Worm (Caenorhabditis elegans) whole organism, L4 larva: ENCODE measurements around the gene C25E10.13.

ENCODE experiments used
- F44E2.7 ChIP-seq: fragments of 200-800 bp; sonication (Bioruptor generic); IDR thresholded peaks from 2 replicates; pipeline ENCODE4 v2.1.2; 2022; ENCODE audit warnings: missing genetic modification characterization, missing compliant biosample characterization
- T20F7.1 ChIP-seq: fragments of 200-800 bp; sonication (Bioruptor generic); optimal IDR thresholded peaks from 2 replicates; lab custom pipeline; 2018; ENCODE audit warnings: mild to moderate bottlenecking, missing genetic modification characterization, missing compliant biosample characterization
- Y75B8A.6 ChIP-seq: fragments of 200-800 bp; sonication (Bioruptor generic); IDR thresholded peaks from 2 replicates; pipeline ENCODE4 v1.3.6; 2022; ENCODE audit warnings: missing genetic modification reagents, missing genetic modification characterization, missing compliant biosample characterization
- aha-1 ChIP-seq: fragments of 150-350 bp; peaks from one replicate; lab custom pipeline; 2014; ENCODE audit warnings: missing biosample characterization, missing genetic modification characterization
- attf-4 ChIP-seq: sonication (generic microtip); optimal IDR thresholded peaks from 3 replicates; lab custom pipeline; 2017; ENCODE audit warnings: missing biosample characterization, missing genetic modification characterization
- ceh-20 ChIP-seq: fragments of 200-800 bp; sonication (Bioruptor generic); IDR thresholded peaks from 2 replicates; pipeline ENCODE4 v1.3.6; 2022; ENCODE audit warnings: missing genetic modification reagents, missing genetic modification characterization, missing compliant biosample characterization
- daf-16 ChIP-seq, 3 experiments: sonication (generic microtip); optimal IDR thresholded peaks; 2 replicates each; lab custom pipeline; 2016 to 2017; ENCODE audit warnings: missing genetic modification characterization in 3 of 3, missing genetic modification reagents in 3 of 3, mild to moderate bottlenecking in 2 of 3, missing compliant biosample characterization in 2 of 3, missing biosample characterization in 1 of 3, moderate library complexity in 1 of 3
- dmd-6 ChIP-seq: fragments of 200-800 bp; sonication (Bioruptor generic); IDR thresholded peaks from 2 replicates; pipeline ENCODE4 v1.3.6; 2022; ENCODE audit warnings: missing genetic modification reagents, missing genetic modification characterization, missing compliant biosample characterization
- dmd-9 ChIP-seq: fragments of 200-800 bp; sonication (Bioruptor generic); IDR thresholded peaks from 2 replicates; pipeline ENCODE4 v1.3.6; 2022; ENCODE audit warnings: missing genetic modification reagents, missing genetic modification characterization, missing compliant biosample characterization
- dpl-1 ChIP-seq: fragments of 150-350 bp; optimal IDR thresholded peaks from 2 replicates; lab custom pipeline; 2014; ENCODE audit warnings: missing biosample characterization, missing genetic modification reagents, missing genetic modification characterization
- dve-1 ChIP-seq: sonication (generic microtip); optimal IDR thresholded peaks from 2 replicates; lab custom pipeline; 2017; ENCODE audit warnings: antibody characterized with exemption, mild to moderate bottlenecking, missing genetic modification characterization, missing compliant biosample characterization; ENCODE audit not compliant: insufficient read depth
- egl-43 ChIP-seq: fragments of 200-800 bp; sonication (Bioruptor generic); IDR thresholded peaks from 2 replicates; pipeline ENCODE4 v1.3.6; 2022; ENCODE audit warnings: missing genetic modification reagents, missing genetic modification characterization, missing compliant biosample characterization
- fkh-10 ChIP-seq: fragments of 150-350 bp; optimal IDR thresholded peaks from 2 replicates; lab custom pipeline; 2014; ENCODE audit warnings: missing biosample characterization, missing genetic modification reagents, missing genetic modification characterization
- gei-8 ChIP-seq: fragments of 200-800 bp; sonication (Bioruptor generic); optimal IDR thresholded peaks from 2 replicates; lab custom pipeline; 2018; ENCODE audit warnings: mild to moderate bottlenecking, missing genetic modification characterization, missing compliant biosample characterization
- hlh-11 ChIP-seq: fragments of 200-800 bp; sonication (Bioruptor generic); optimal IDR thresholded peaks from 2 replicates; lab custom pipeline; 2018; ENCODE audit warnings: mild to moderate bottlenecking, missing genetic modification characterization, missing compliant biosample characterization
- hlh-30 ChIP-seq: sonication (generic microtip); optimal IDR thresholded peaks from 2 replicates; lab custom pipeline; 2017; ENCODE audit warnings: antibody characterized with exemption, mild to moderate bottlenecking, missing genetic modification characterization, missing compliant biosample characterization; ENCODE audit not compliant: insufficient read depth
- lsy-2 ChIP-seq, 2 experiments: fragments of 150-350 bp in 1 of 2; sonication (generic microtip) in 1 of 2; optimal IDR thresholded peaks; 2 replicates each; lab custom pipeline; 2014 to 2017; ENCODE audit warnings: missing biosample characterization in 2 of 2, missing genetic modification characterization in 2 of 2
- mdl-1 ChIP-seq, 2 experiments: fragments of 150-350 bp in 1 of 2; sonication (generic microtip) in 1 of 2; optimal IDR thresholded peaks; 2 replicates each; lab custom pipeline; 2014 to 2017; ENCODE audit warnings: missing biosample characterization in 2 of 2, missing genetic modification characterization in 2 of 2
- mdt-29 ChIP-seq: fragments of 200-800 bp; sonication (Bioruptor generic); IDR thresholded peaks from 2 replicates; pipeline ENCODE4 v1.3.6; 2022; ENCODE audit warnings: missing genetic modification reagents, missing genetic modification characterization, missing compliant biosample characterization
- mep-1 ChIP-seq: fragments of 150-350 bp; sonication (generic microtip); optimal IDR thresholded peaks from 3 replicates; lab custom pipeline; 2014; ENCODE audit warnings: missing biosample characterization, missing genetic modification characterization
- mxl-3 ChIP-seq: fragments of 200-800 bp; sonication (Bioruptor generic); optimal IDR thresholded peaks from 2 replicates; lab custom pipeline; 2018; ENCODE audit warnings: mild to moderate bottlenecking, missing genetic modification characterization, missing compliant biosample characterization
- nhr-11 ChIP-seq: fragments of 150-350 bp; optimal IDR thresholded peaks from 2 replicates; lab custom pipeline; 2014; ENCODE audit warnings: missing biosample characterization, missing genetic modification characterization
- nhr-28 ChIP-seq: fragments of 150-350 bp; optimal IDR thresholded peaks from 2 replicates; lab custom pipeline; 2014; ENCODE audit warnings: missing biosample characterization, missing genetic modification characterization
- pha-4 ChIP-seq, 2 experiments: fragments of 150-350 bp in 1 of 2; fragments of 200-800 bp in 1 of 2; sonication (Bioruptor generic) in 1 of 2; IDR thresholded peaks in 1 of 2; optimal IDR thresholded peaks in 1 of 2; 2 replicates each; pipeline versions ENCODE4 v1.3.6 to Lab custom; 2014 to 2022; ENCODE audit warnings: missing genetic modification characterization in 2 of 2, missing genetic modification reagents in 2 of 2, missing biosample characterization in 1 of 2, missing compliant biosample characterization in 1 of 2
- pqm-1 ChIP-seq: sonication (generic microtip); optimal IDR thresholded peaks from 2 replicates; lab custom pipeline; 2017; ENCODE audit warnings: missing biosample characterization, missing genetic modification characterization
- spr-1 ChIP-seq: sonication (generic microtip); optimal IDR thresholded peaks from 2 replicates; lab custom pipeline; 2016; ENCODE audit warnings: mild to moderate bottlenecking, missing genetic modification characterization, missing compliant biosample characterization
- unc-62 ChIP-seq, 3 experiments: fragments of 150-350 bp in 1 of 3; sonication (generic microtip); optimal IDR thresholded peaks in 2 of 3; peaks in 1 of 3; 1 replicate in 1 of 3; 2 replicates in 2 of 3; lab custom pipeline; 2014 to 2017; ENCODE audit warnings: missing biosample characterization in 3 of 3, missing genetic modification characterization in 3 of 3, missing genetic modification reagents in 3 of 3, missing genotype in 1 of 3
- zag-1 ChIP-seq: fragments of 150-350 bp; optimal IDR thresholded peaks from 2 replicates; lab custom pipeline; 2014; ENCODE audit warnings: missing biosample characterization, missing genetic modification characterization
- zip-11 ChIP-seq: fragments of 200-800 bp; sonication (Bioruptor generic); IDR thresholded peaks from 2 replicates; pipeline ENCODE4 v1.3.6; 2022; ENCODE audit warnings: missing genetic modification characterization, missing compliant biosample characterization

The C25E10.13 gene

ce11 chrV:9074360-9074834, 14.9 kb downstream of the C25E10.13 start (continued):
- TF ChIP-seq mep-1: peak; percentile 59

- no peak for TF ChIP-seq gei-8 (GFP tag; lab: Kevin White, UChicago)
- TF ChIP-seq nhr-28 (tag; lab: Kevin White, UChicago): peak; percentile 25
- TF ChIP-seq mxl-3: no peak
- peak in 1 of 2 experiments; percentile 32 for TF ChIP-seq mdl-1 (tag; optimal IDR thresholded peaks at IDR 0.05; lab: Kevin White, UChicago)
- no peak for TF ChIP-seq attf-4 (tag; lab: Kevin White, UChicago)
- TF ChIP-seq pha-4 (GFP tag; IDR thresholded peaks at IDR 0.05; lab: Robert Waterston, UW): 0 out of 2 replicates have a peak, but pooled peaks have one; percentile 35
- TF ChIP-seq pha-4 (tag; optimal IDR thresholded peaks at IDR 0.05; lab: Kevin White, UChicago): no peak
- peak; percentile 38 for TF ChIP-seq hlh-30 (tag; lab: Kevin White, UChicago)
- TF ChIP-seq dve-1 (tag; lab: Kevin White, UChicago): peak; percentile 15
- no peak for TF ChIP-seq daf-16 (GFP tag; optimal IDR thresholded peaks at IDR 0.05; lab: Kevin White, UChicago)
- TF ChIP-seq daf-16 (tag; optimal IDR thresholded peaks at IDR 0.05; lab: Kevin White, UChicago): peak; percentile 59
- TF ChIP-seq lsy-2 (tag; optimal IDR thresholded peaks at IDR 0.05; lab: Kevin White, UChicago): peak in 1 of 2 experiments; percentile 25
- peak; percentile 31 for TF ChIP-seq dmd-6 (GFP tag; lab: Robert Waterston, UW)
- TF ChIP-seq hlh-11 (tag; lab: Kevin White, UChicago): peak; percentile 35
- no peak for TF ChIP-seq zag-1 (tag; lab: Kevin White, UChicago)
Measured at ce11 chrV:9075827-9076226, 16.3 kb downstream of the C25E10.13 start.

ce11 chrV:9076273-9076672, 16.8 kb downstream of the C25E10.13 start, which contains the start of gene T27E4.7:
T27E4.7 (minus strand) TSS chrV:9076322.
- TF ChIP-seq mdt-29 (GFP tag; lab: Robert Waterston, UW) (no peak), daf-16 (GFP tag; optimal IDR thresholded peaks at IDR 0.05; lab: Kevin White, UChicago) (no peak), daf-16 (tag; optimal IDR thresholded peaks at IDR 0.05; lab: Kevin White, UChicago) (peak; percentile 4), fkh-10 (GFP tag; lab: Kevin White, UChicago) (no peak), F44E2.7 (GFP tag; lab: Robert Waterston, UW) (no peak), pqm-1 (no peak), spr-1 (tag; lab: Kevin White, UChicago) (no peak), T20F7.1 (GFP tag; lab: Kevin White, UChicago) (no peak), egl-43 (GFP tag; lab: Robert Waterston, UW) (no peak), Y75B8A.6 (no peak), pha-4 (GFP tag; IDR thresholded peaks at IDR 0.05; lab: Robert Waterston, UW) (no peak), pha-4 (tag; optimal IDR thresholded peaks at IDR 0.05; lab: Kevin White, UChicago) (no peak), mdl-1 (tag; optimal IDR thresholded peaks at IDR 0.05; lab: Kevin White, UChicago) (no peak), aha-1 (tag; lab: Kevin White, UChicago) (peak; percentile 92)

ce11 chrV:9078067-9078581, 18.6 kb downstream of the C25E10.13 start:
- peak in 1 of 2 experiments; percentile 53 for TF ChIP-seq unc-62 (GFP tag; optimal IDR thresholded peaks at IDR 0.05 in 1 of 2; lab: Kevin White, UChicago)
- no peak for TF ChIP-seq unc-62 (tag; optimal IDR thresholded peaks at IDR 0.05; lab: Kevin White, UChicago)
- no peak for TF ChIP-seq dmd-9
- TF ChIP-seq nhr-28 (tag; lab: Kevin White, UChicago): peak; percentile 66
- TF ChIP-seq ceh-20 (GFP tag; lab: Robert Waterston, UW): no peak
- no peak for TF ChIP-seq zip-11
- TF ChIP-seq nhr-11: no peak
- TF ChIP-seq dpl-1 (GFP tag; lab: Kevin White, UChicago): no peak
